Fruit fly (Drosophila melanogaster) whole organism, wandering third instar larva: Measurements from ENCODE around the gene CG18549.
"Not testable (repeated sequence)": the region's sequence is repeated elsewhere in the genome, so short reads cannot be mapped to it uniquely, and the experiment has no call there.

Experiments used
- Hnf4 ChIP-seq: fragments of 200-800 bp; sonication (Bioruptor generic); optimal IDR thresholded peaks from 2 replicates; lab custom pipeline; 2016; ENCODE audit warnings: missing biosample characterization, mild to moderate bottlenecking, missing genetic modification characterization
- Hr78 ChIP-seq: fragments of >200 bp; optimal IDR thresholded peaks from 2 replicates; lab custom pipeline; 2017; ENCODE audit warnings: missing biosample characterization, missing genetic modification characterization
- Jra ChIP-seq: sonication (Bioruptor generic); optimal IDR thresholded peaks from 2 replicates; lab custom pipeline; 2016; ENCODE audit warnings: missing biosample characterization, missing genetic modification characterization
- Sp1 ChIP-seq: fragments of 200-800 bp; sonication (Bioruptor generic); optimal IDR thresholded peaks from 3 replicates; lab custom pipeline; 2019; ENCODE audit warnings: missing biosample characterization, mild to moderate bottlenecking, missing genetic modification characterization, moderate library complexity
- fru ChIP-seq: fragments of 200-800 bp; sonication (Bioruptor generic); optimal IDR thresholded peaks from 3 replicates; lab custom pipeline; 2016; ENCODE audit warnings: missing biosample characterization, mild to moderate bottlenecking, missing genetic modification characterization
- h ChIP-seq: fragments of 200-800 bp; sonication (Bioruptor generic); optimal IDR thresholded peaks from 3 replicates; lab custom pipeline; 2016; ENCODE audit warnings: missing biosample characterization, mild to moderate bottlenecking, missing genetic modification characterization
- lola ChIP-seq: fragments of >200 bp; optimal IDR thresholded peaks from 2 replicates; lab custom pipeline; 2017; ENCODE audit warnings: missing biosample characterization, missing genetic modification characterization
- pan ChIP-seq: fragments of >200 bp; optimal IDR thresholded peaks from 2 replicates; lab custom pipeline; 2017
- psq ChIP-seq: fragments of 200-800 bp; sonication (Bioruptor generic); optimal IDR thresholded peaks from 3 replicates; lab custom pipeline; 2017; ENCODE audit warnings: missing biosample characterization, mild to moderate bottlenecking, missing genetic modification characterization, moderate library complexity
- sage ChIP-seq: fragments of 200-800 bp; sonication (Bioruptor generic); optimal IDR thresholded peaks from 2 replicates; lab custom pipeline; 2016; ENCODE audit warnings: missing biosample characterization, mild to moderate bottlenecking, missing genetic modification characterization
- tai ChIP-seq: sonication (Bioruptor generic); optimal IDR thresholded peaks from 2 replicates; lab custom pipeline; 2016; ENCODE audit warnings: missing biosample characterization, missing genetic modification characterization
- usp ChIP-seq: fragments of >200 bp; optimal IDR thresholded peaks from 2 replicates; lab custom pipeline; 2017; ENCODE audit warnings: missing biosample characterization, missing genetic modification characterization

DNA sequence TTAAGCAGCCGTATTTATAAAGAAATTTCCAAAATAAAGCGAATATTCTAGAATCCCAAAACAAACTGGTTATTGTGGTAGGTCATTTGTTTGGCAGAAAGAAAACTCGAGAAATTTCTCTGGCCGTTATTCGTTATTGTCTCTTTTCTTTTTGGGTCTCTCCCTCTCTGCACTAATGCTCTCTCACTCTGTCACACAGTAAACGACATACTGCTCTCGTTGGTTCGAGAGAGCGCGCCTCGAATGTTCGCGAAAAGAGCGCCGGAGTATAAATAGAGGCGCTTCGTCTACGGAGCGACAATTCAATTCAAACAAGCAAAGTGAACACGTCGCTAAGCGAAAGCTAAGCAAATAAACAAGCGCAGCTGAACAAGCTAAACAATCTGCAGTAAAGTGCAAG, 53.1 kb downstream of the CG18549 start, which contains the start of gene Hsp70Bbb:
- not testable (repeated sequence) for TF ChIP-seq lola; psq (GFP tag; lab: Kevin White, UChicago); fru (GFP tag; lab: Kevin White, UChicago); Hr78 (GFP tag; lab: Kevin White, UChicago); h (GFP tag; lab: Kevin White, UChicago); pan (lab: Kevin White, UChicago); Sp1 (GFP tag; lab: Kevin White, UChicago); Hnf4 (GFP tag; lab: Kevin White, UChicago); usp; Jra (GFP tag; lab: Kevin White, UChicago); tai (GFP tag; lab: Kevin White, UChicago); sage (GFP tag; lab: Kevin White, UChicago)
